Worm (Caenorhabditis elegans) whole organism, dauer: ENCODE results near the gene F48G7.7.

Experiments used
- unc-62 ChIP-seq: sonication (generic microtip); optimal IDR thresholded peaks from 2 replicates; lab custom pipeline; 2017; ENCODE audit warnings: missing biosample characterization, missing genetic modification reagents, missing genetic modification characterization

The F48G7.7 gene

DNA sequence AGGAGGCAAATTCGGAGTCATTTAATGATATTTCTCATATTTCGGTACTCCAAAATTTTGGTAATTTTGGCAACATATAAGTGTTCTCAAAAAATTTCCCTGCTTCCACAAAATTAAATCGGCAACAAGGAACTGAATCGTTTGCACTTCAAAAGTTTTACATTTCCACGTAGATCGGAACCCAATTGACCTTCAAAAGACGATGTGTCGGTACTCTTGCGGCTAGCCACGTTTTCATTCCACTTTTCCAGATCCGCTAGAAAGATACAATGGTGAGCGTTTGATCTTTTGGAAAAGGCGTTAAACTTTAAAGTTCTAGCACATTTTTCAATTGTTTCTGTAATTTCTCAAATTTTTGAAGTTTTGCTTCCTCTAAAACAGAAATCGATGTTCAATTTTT, 29.3 kb downstream of the F48G7.7 start:
- TF ChIP-seq unc-62 (GFP tag; lab: Kevin White, UChicago) = no peak

DNA sequence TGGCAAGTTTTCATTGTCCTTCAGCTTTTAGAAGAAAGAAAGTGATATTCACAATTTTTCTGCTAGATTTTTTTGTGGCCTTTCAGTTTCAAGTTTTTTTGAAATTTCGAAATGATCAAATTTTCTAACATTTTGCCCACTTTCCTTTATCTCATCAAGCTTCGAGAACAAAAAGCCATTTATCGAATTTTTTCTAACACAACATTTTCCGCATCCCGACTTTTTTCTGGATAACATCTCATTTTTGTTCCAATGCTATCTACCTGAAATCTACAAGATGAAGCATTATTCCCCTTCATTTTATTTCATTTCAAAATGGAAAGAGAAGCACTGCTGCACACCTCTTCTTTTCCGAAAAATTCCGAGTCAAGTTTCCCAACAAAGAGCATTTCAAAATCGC, 33.3 kb downstream of the F48G7.7 start, which contains the start of gene ZK488.5:
Gene ZK488.5, plus strand, starts transcription at position 301 of the 400 bp plus-strand sequence.
- no peak for TF ChIP-seq unc-62 (GFP tag; lab: Kevin White, UChicago)

DNA sequence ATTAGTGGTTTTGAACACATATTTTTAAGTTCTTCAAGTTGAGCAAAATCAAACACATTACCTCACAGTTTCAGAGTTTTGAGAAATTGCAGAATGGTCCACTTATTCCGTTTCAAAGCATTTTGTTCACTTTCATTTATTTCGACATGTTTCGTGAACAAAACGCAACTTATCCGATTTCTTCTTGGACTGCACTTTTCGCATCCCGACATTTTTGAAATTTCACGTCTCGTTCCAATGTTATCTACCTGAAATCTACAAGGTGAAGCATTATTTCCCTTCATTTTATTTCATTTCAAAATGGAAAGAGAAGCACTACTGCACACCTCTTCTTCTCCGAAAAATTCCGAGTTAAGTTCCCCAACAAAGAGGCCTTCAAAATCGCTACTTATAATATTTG, 36.0 kb downstream of the F48G7.7 start, which contains the start of gene ZK488.6:
Gene ZK488.6, plus strand, starts transcription at position 301 of the 400 bp plus-strand sequence.
- no peak for TF ChIP-seq unc-62 (GFP tag; lab: Kevin White, UChicago)

DNA sequence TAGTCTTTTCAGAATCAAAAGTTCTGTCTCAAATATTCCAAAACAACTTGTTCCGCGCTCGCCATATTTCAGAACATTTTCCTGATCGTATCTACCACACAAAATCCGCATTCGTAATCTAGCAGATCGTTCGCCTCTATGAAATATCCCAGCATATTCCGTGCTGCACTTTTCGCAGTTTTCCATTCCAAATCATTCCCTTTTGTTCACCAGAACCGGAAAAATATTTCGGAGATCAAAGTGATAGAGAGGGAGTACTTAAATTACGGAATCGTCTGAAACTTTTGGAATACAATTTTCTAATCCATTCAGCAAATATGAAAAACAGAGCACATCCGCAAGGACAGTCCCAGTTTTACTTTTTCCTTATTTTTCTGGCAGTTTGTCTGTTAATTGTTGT, 38.4 kb downstream of the F48G7.7 start, which contains the start of gene K06H6.1:
Gene K06H6.1, plus strand, starts transcription at position 301 of the 400 bp plus-strand sequence.
- TF ChIP-seq unc-62 (GFP tag; lab: Kevin White, UChicago) = no peak

DNA sequence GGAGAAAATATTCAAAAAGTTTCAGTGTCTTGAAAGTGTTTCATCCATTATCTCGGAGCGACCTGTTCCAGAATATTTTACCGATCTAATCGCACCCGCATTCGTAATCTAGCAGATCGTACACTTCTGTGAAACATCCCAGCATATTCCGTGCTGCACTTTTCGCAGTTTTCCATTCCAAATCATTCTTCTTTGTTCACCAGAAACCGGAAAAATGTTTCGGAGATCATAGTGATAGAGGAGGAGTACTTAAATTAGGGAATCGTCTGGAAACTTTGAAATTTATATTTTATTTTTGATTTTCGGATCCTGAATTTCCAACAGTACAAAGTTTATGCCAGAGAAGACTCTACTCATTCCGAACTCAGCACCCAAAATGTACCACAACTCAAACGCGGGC, 40.7 kb downstream of the F48G7.7 start, which contains the start of gene K06H6.2:
Gene K06H6.2, plus strand, starts transcription at position 301 of the 400 bp plus-strand sequence.
- no peak for TF ChIP-seq unc-62 (GFP tag; lab: Kevin White, UChicago)

DNA sequence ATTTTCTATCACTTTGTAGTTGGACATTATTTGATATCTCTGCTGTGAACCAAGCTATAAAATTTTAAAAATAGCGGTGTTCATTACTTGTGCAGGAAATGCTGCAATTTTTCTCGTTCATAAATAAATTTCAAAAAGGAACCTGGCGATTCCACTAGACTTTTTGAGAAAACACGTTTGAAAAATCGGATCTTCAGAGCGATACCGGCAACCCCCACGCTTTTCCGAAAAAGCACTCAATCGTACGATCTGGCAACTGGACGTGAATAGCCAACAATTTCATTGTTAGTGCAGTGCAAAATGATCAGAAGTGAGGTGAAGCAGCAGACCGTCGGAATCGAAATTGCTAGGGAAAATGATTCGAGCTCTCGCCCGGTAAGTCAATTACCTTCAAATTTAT, 44.6 kb downstream of the F48G7.7 start, which contains the start of gene nstp-7:
Gene nstp-7, plus strand, starts transcription at position 301 of the 400 bp plus-strand sequence.
- TF ChIP-seq unc-62 (GFP tag; lab: Kevin White, UChicago) = no peak

DNA sequence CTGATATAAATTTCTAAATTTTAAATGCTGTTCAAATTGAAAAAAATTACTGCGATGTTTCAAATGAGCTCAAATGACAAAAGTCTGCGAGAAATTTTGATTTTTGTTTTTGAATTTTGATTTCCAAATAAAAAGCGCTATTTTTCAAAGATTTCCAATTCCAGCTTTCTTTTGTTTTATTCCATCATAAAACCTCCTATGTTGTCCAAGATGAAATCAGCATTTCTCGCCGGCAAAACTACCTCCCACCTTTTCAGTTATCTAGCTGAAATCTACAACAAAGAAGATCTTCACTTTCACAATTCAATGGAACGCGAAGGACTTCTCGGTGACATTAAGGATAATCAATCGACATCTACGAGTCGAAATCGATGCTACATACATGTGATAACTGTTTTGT, 47.2 kb downstream of the F48G7.7 start, which contains the start of gene K06H6.4:
Gene K06H6.4, plus strand, starts transcription at position 301 of the 400 bp plus-strand sequence.
- no peak for TF ChIP-seq unc-62 (GFP tag; lab: Kevin White, UChicago)

DNA sequence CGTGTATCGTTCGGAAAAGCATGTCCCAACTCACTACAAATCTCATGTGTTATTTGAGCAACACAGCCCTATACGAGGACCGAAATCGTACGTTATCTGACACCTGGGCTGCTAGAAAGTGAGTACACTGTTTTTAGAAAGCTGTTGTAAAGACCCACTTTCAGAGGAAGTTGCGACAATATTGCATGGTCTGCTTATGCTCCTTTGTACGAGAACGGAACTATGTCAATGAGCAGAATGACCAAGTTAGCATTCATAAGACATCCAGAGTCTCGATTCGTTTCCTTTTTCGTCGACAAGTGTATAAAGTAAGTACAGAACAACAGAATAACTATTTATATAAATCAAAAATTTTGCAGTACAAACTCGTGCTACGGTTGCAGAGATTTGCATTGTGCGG, 49.3 kb downstream of the F48G7.7 start:
- TF ChIP-seq unc-62 (GFP tag; lab: Kevin White, UChicago) = no peak

DNA sequence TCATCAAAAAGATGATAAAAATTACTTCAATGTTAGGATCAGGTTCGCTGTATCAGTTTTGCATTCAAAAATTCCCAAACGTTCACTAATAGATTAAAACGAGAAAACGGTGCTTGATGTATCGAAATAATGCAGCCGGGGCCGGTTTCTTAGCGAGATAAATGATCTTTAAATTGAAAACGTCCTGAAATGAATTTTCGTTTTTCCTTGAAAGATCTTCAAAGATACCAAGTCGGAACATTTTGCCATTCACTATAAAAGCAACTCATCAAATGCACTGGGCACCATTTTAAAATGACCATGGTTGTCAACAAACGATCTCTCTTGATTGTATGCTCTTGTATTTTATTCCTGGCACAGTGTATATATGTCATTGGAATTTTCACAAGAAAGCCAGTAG, 50.2 kb downstream of the F48G7.7 start, which contains the start of gene K06H6.5:
Gene K06H6.5, plus strand, starts transcription at position 301 of the 400 bp plus-strand sequence.
- TF ChIP-seq unc-62 (GFP tag; lab: Kevin White, UChicago) = no peak
